Worm (Caenorhabditis elegans) whole organism, L4 larva: ENCODE measurements around the gene T11G6.4.

Source experiments
- aly-2 ChIP-seq: sonication (generic microtip); optimal IDR thresholded peaks from 2 replicates; lab custom pipeline; 2018; ENCODE audit warnings: missing biosample characterization, missing genetic modification characterization
- unc-39 ChIP-seq: sonication (generic microtip); optimal IDR thresholded peaks from 2 replicates; lab custom pipeline; 2017; ENCODE audit warnings: missing biosample characterization, missing genetic modification characterization
- vab-7 ChIP-seq: fragments of 200-800 bp; sonication (Bioruptor generic); IDR thresholded peaks from 2 replicates; pipeline ENCODE4 v1.3.6; 2022; ENCODE audit warnings: missing genetic modification reagents, missing genetic modification characterization, missing compliant biosample characterization

- TF ChIP-seq unc-39 (tag; lab: Kevin White, UChicago) (no peak), aly-2 (tag; lab: Kevin White, UChicago) (no peak), vab-7 (no peak)
These were observed 2.3 kb upstream of the T11G6.4 start for ce11 chrIV:10854042-10854441.
